Worm (Caenorhabditis elegans) whole organism, L1 larva: ENCODE measurements around the gene Y45G5AM.6.
A peak's percentile ranks its signal among the peaks of the same experiment; 100 is the strongest.

Source experiments
- C34B4.2 ChIP-seq: sonication (generic microtip); optimal IDR thresholded peaks from 2 replicates; lab custom pipeline; 2017; ENCODE audit warnings: mild to moderate bottlenecking, missing genetic modification characterization, missing compliant biosample characterization
- ceh-8 ChIP-seq: fragments of 200-800 bp; sonication (Bioruptor generic); optimal IDR thresholded peaks from 2 replicates; lab custom pipeline; 2018; ENCODE audit warnings: mild to moderate bottlenecking, missing genetic modification characterization, moderate library complexity, missing compliant biosample characterization
- ceh-90 ChIP-seq: sonication (generic microtip); optimal IDR thresholded peaks from 2 replicates; lab custom pipeline; 2016; ENCODE audit warnings: missing genetic modification characterization, missing compliant biosample characterization
- efl-1 ChIP-seq, 4 experiments: fragments of 150-350 bp; optimal IDR thresholded peaks in 3 of 4; peaks in 1 of 4; 1 replicate in 1 of 4; 2 replicates in 3 of 4; lab custom pipeline; 2014; ENCODE audit warnings: missing biosample characterization in 2 of 4, missing genetic modification characterization in 2 of 4, missing genetic modification reagents in 2 of 4
- hpl-2 ChIP-seq: fragments of 150-350 bp; optimal IDR thresholded peaks from 2 replicates; lab custom pipeline; 2014; ENCODE audit warnings: missing biosample characterization, missing genetic modification reagents, missing genetic modification characterization
- isw-1 ChIP-seq: fragments of 200-800 bp; sonication (Bioruptor generic); IDR thresholded peaks from 2 replicates; pipeline ENCODE4 v1.3.6; 2022; ENCODE audit warnings: missing genetic modification characterization, missing compliant biosample characterization
- jun-1 ChIP-seq: fragments of 150-350 bp; optimal IDR thresholded peaks from 2 replicates; lab custom pipeline; 2014; ENCODE audit warnings: missing biosample characterization, missing genetic modification reagents, missing genetic modification characterization
- lin-13 ChIP-seq: fragments of 150-350 bp; optimal IDR thresholded peaks from 2 replicates; lab custom pipeline; 2014; ENCODE audit warnings: missing biosample characterization, missing genetic modification reagents, missing genetic modification characterization
- lin-15B ChIP-seq: fragments of 150-350 bp; sonication (generic microtip); optimal IDR thresholded peaks from 3 replicates; lab custom pipeline; 2014; ENCODE audit warnings: missing biosample characterization, missing genetic modification characterization
- lin-35 ChIP-seq, 2 experiments: fragments of 150-350 bp; optimal IDR thresholded peaks; 2 replicates each; lab custom pipeline; 2014; ENCODE audit warnings: missing biosample characterization in 2 of 2, missing genetic modification characterization in 2 of 2, missing genetic modification reagents in 2 of 2
- lin-39 ChIP-seq: fragments of 150-350 bp; optimal IDR thresholded peaks from 2 replicates; lab custom pipeline; 2014; ENCODE audit warnings: missing biosample characterization, missing genetic modification reagents, missing genetic modification characterization
- lir-3 ChIP-seq: sonication (generic microtip); optimal IDR thresholded peaks from 2 replicates; lab custom pipeline; 2016; ENCODE audit warnings: mild to moderate bottlenecking, missing genetic modification characterization, moderate library complexity, missing compliant biosample characterization; ENCODE audit not compliant: poor library complexity
- mab-9 ChIP-seq: fragments of 200-800 bp; sonication (Bioruptor generic); IDR thresholded peaks from 2 replicates; pipeline ENCODE4 v1.3.6; 2022; ENCODE audit warnings: missing genetic modification reagents, missing genetic modification characterization, missing compliant biosample characterization
- mep-1 ChIP-seq: fragments of 150-350 bp; optimal IDR thresholded peaks from 2 replicates; lab custom pipeline; 2014; ENCODE audit warnings: missing biosample characterization, missing genetic modification characterization
- nhr-19 ChIP-seq: fragments of 200-800 bp; sonication (Bioruptor generic); conservative IDR thresholded peaks from 2 replicates; pipeline ENCODE4 v1.3.6; 2022; ENCODE audit warnings: missing genetic modification characterization, missing compliant biosample characterization
- nhr-76 ChIP-seq: sonication (generic microtip); optimal IDR thresholded peaks from 2 replicates; lab custom pipeline; 2017; ENCODE audit warnings: missing biosample characterization, missing genetic modification characterization
- nhr-77 ChIP-seq: fragments of 150-350 bp; optimal IDR thresholded peaks from 2 replicates; lab custom pipeline; 2014; ENCODE audit warnings: missing biosample characterization, missing genetic modification characterization
- nhr-84 ChIP-seq: sonication (generic microtip); optimal IDR thresholded peaks from 2 replicates; lab custom pipeline; 2017; ENCODE audit warnings: missing biosample characterization, missing genetic modification characterization
- nhr-85 ChIP-seq: sonication (generic microtip); peaks from one replicate; lab custom pipeline; 2016; ENCODE audit warnings: missing genetic modification characterization, inconsistent platforms, missing compliant biosample characterization
- pag-3 ChIP-seq: sonication (generic microtip); optimal IDR thresholded peaks from 2 replicates; lab custom pipeline; 2017; ENCODE audit warnings: missing genetic modification characterization, mild to moderate bottlenecking, missing compliant biosample characterization, antibody characterized with exemption, borderline replicate concordance; ENCODE audit not compliant: insufficient read depth
- pqm-1 ChIP-seq: sonication (generic microtip); optimal IDR thresholded peaks from 3 replicates; lab custom pipeline; 2017; ENCODE audit warnings: missing biosample characterization, missing genetic modification characterization
- sptf-1 ChIP-seq: fragments of 150-350 bp; optimal IDR thresholded peaks from 2 replicates; lab custom pipeline; 2014; ENCODE audit warnings: missing biosample characterization, missing genetic modification characterization
- sup-37 ChIP-seq: fragments of 200-800 bp; sonication (Bioruptor generic); optimal IDR thresholded peaks from 2 replicates; lab custom pipeline; 2018; ENCODE audit warnings: mild to moderate bottlenecking, missing genetic modification characterization, missing compliant biosample characterization
- swsn-7 ChIP-seq: sonication (generic microtip); optimal IDR thresholded peaks from 2 replicates; lab custom pipeline; 2016; ENCODE audit warnings: missing genetic modification characterization, missing compliant biosample characterization
- unc-30 ChIP-seq: sonication (generic microtip); optimal IDR thresholded peaks from 2 replicates; lab custom pipeline; 2017; ENCODE audit warnings: missing biosample characterization, missing genetic modification characterization
- unc-62 ChIP-seq: fragments of 150-350 bp; optimal IDR thresholded peaks from 2 replicates; lab custom pipeline; 2014; ENCODE audit warnings: missing biosample characterization, missing genetic modification reagents, missing genetic modification characterization
- unc-86 ChIP-seq: sonication (generic microtip); optimal IDR thresholded peaks from 2 replicates; lab custom pipeline; 2016; ENCODE audit warnings: missing genetic modification characterization, missing compliant biosample characterization
- zag-1 ChIP-seq: fragments of 150-350 bp; optimal IDR thresholded peaks from 2 replicates; lab custom pipeline; 2014; ENCODE audit warnings: missing biosample characterization, missing genetic modification characterization

The Y45G5AM.6 gene

DNA sequence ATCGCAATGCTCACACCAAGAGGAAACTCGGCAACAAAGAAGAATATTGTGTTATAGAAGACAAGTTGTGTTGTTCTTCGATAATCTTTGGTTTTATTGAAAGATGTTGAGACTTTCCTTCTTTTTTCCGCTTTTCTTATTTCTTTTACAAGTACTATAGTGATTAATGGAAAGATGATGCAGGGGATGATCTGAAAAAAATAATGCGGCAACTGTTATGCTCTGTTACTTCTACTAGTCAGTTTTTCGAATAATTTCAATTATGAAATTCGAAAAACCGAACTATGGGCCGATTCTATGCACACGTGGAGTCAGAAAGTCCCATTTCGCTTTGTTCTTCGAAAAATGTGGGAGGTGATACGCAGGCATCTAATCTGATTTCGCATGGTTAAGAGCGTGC lies 45.4 kb downstream of the Y45G5AM.6 start:
- TF ChIP-seq sptf-1 (tag; lab: Kevin White, UChicago): no peak
- no peak for TF ChIP-seq nhr-77 (tag; lab: Kevin White, UChicago)
- no peak for TF ChIP-seq efl-1 (optimal IDR thresholded peaks at IDR 0.05; lab: Kevin White, UChicago)
- peak in 1 of 2 experiments; percentile 90 for TF ChIP-seq efl-1 (GFP tag; optimal IDR thresholded peaks at IDR 0.05 in 1 of 2; lab: Kevin White, UChicago)
- TF ChIP-seq unc-86: no peak

DNA sequence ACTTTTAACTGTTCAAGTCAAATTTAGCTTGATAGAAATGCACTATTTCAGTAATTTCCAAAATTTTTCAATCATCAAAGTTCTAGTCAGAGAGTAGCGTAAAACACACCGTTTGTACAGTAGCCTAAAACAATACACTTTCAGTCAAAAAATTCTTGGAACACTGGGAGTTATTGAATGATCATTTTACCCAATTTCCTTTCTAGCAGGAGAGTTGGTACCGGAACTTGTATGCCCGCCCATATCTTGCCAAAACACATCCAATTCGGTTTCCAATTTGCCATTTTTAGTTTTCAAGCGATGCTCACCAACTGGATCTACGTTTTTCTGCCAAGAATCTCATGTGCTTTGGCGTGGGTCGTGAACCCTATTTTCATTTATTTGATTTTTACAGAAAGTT lies 47.8 kb downstream of the Y45G5AM.6 start, which contains the start of gene srj-39:
Gene srj-39 (plus strand): TSS at position 301 of the 400 bp plus-strand sequence.
- no peak for TF ChIP-seq ceh-8
- no peak for TF ChIP-seq pqm-1
- TF ChIP-seq C34B4.2: no peak
- no peak for TF ChIP-seq sup-37
- no peak for TF ChIP-seq isw-1 (GFP tag; lab: Robert Waterston, UW)
- TF ChIP-seq nhr-85: no peak
- no peak for TF ChIP-seq pag-3 (tag; lab: Kevin White, UChicago)
- no peak for TF ChIP-seq nhr-84 (tag; lab: Kevin White, UChicago)
- TF ChIP-seq lin-35 (GFP tag; optimal IDR thresholded peaks at IDR 0.05; lab: Kevin White, UChicago): no peak
- TF ChIP-seq lin-15B (tag; lab: Kevin White, UChicago): no peak
- no peak for TF ChIP-seq jun-1 (tag; lab: Kevin White, UChicago)
- no peak for TF ChIP-seq swsn-7 (tag; lab: Kevin White, UChicago)
- no peak for TF ChIP-seq nhr-19 (GFP tag; lab: Robert Waterston, UW)
- no peak for TF ChIP-seq unc-62 (GFP tag; lab: Kevin White, UChicago)
- TF ChIP-seq unc-30 (tag; lab: Kevin White, UChicago): no peak
- no peak for TF ChIP-seq lin-13
- no peak for TF ChIP-seq lir-3 (tag; lab: Kevin White, UChicago)
- no peak for TF ChIP-seq lin-39 (tag; lab: Kevin White, UChicago)
- TF ChIP-seq hpl-2 (GFP tag; lab: Kevin White, UChicago): no peak
- no peak for TF ChIP-seq ceh-90 (tag; lab: Kevin White, UChicago)

- TF ChIP-seq mep-1 (tag; lab: Kevin White, UChicago): no peak
- TF ChIP-seq zag-1 (tag; lab: Kevin White, UChicago): no peak
- TF ChIP-seq lin-39 (tag; lab: Kevin White, UChicago): no peak
- no peak for TF ChIP-seq nhr-76
- TF ChIP-seq mab-9 (GFP tag; lab: Robert Waterston, UW): no peak
- no peak for TF ChIP-seq nhr-77 (tag; lab: Kevin White, UChicago)
Measured at ce11 chrV:4101567-4101966, 50.5 kb downstream of the Y45G5AM.6 start, which contains the start of gene srj-40. TSS of gene srj-40 (plus strand) at chrV:4101867.
